Fruit fly (Drosophila melanogaster): ENCODE results near the gene CG13857.
A peak's percentile ranks its signal among the peaks of the same experiment; 100 is the strongest.

The CG13857 gene

dm6 chr3R:22365660-22366195 is 28.2 kb downstream of the CG13857 start, which contains the start of gene CG5382 (continued):
- TF ChIP-seq pan (optimal IDR thresholded peaks at IDR 0.05) (no peak), pan (GFP tag; optimal IDR thresholded peaks at IDR 0.05 in 1 of 2, IDR thresholded peaks at IDR 0.05 in 1 of 2) (no peak), unc-4 (GFP tag; IDR thresholded peaks at IDR 0.05; ENCODE audit: partially characterized antibody) (0 out of 2 replicates have a peak, but pooled peaks have one; percentile 27), Camta (GFP tag; optimal IDR thresholded peaks at IDR 0.05) (no peak), cad (GFP tag; optimal IDR thresholded peaks at IDR 0.05) (no peak), CG31441 (GFP tag; IDR thresholded peaks at IDR 0.05) (no peak), nmo (GFP tag; optimal IDR thresholded peaks at IDR 0.05) (no peak), CG33213 (GFP tag; optimal IDR thresholded peaks at IDR 0.05) (no peak), Sry-δ (GFP tag; optimal IDR thresholded peaks at IDR 0.05) (no peak), stwl (tag; optimal IDR thresholded peaks at IDR 0.05) (peak; percentile 11), CG15696 (tag; optimal IDR thresholded peaks at IDR 0.05) (no peak), bowl (GFP tag; IDR thresholded peaks at IDR 0.05) (no peak), Deaf1 (tag; optimal IDR thresholded peaks at IDR 0.05) (no peak), CG10431 (GFP tag; optimal IDR thresholded peaks at IDR 0.05) (no peak), Antp (GFP tag; optimal IDR thresholded peaks at IDR 0.05) (no peak), aop (GFP tag; IDR thresholded peaks at IDR 0.05) (no peak), sens-2 (GFP tag; IDR thresholded peaks at IDR 0.05) (no peak), exex (tag; optimal IDR thresholded peaks at IDR 0.05) (no peak), CG11093 (GFP tag; IDR thresholded peaks at IDR 0.05) (no peak), vnd (GFP tag; IDR thresholded peaks at IDR 0.05; ENCODE audit: partially characterized antibody) (no peak), MBD-R2 (GFP tag; IDR thresholded peaks at IDR 0.05) (peak; percentile 67), lbe (GFP tag; optimal IDR thresholded peaks at IDR 0.05) (peak; percentile 18), CG7928 (GFP tag; optimal IDR thresholded peaks at IDR 0.05) (no peak), sima (GFP tag; optimal IDR thresholded peaks at IDR 0.05) (no peak), CG30403 (GFP tag; optimal IDR thresholded peaks at IDR 0.05) (no peak), BEAF-32 (GFP tag; optimal IDR thresholded peaks at IDR 0.05) (peak; percentile 42), croc (GFP tag; conservative IDR thresholded peaks at IDR 0.05) (no peak), fd102C (GFP tag; optimal IDR thresholded peaks at IDR 0.05) (no peak), wek (GFP tag; optimal IDR thresholded peaks at IDR 0.05) (no peak), CG7987 (GFP tag; optimal IDR thresholded peaks at IDR 0.05) (no peak), br (optimal IDR thresholded peaks at IDR 0.05) (no peak), CG15269 (tag; optimal IDR thresholded peaks at IDR 0.05) (no peak), CG13123 (GFP tag; optimal IDR thresholded peaks at IDR 0.05) (no peak), CG6813 (GFP tag; optimal IDR thresholded peaks at IDR 0.05) (no peak), nerfin-1 (tag; optimal IDR thresholded peaks at IDR 0.05) (peak; percentile 36), dmrt11E (tag; optimal IDR thresholded peaks at IDR 0.05) (no peak), Dp (GFP tag; optimal IDR thresholded peaks at IDR 0.05) (peak; percentile 50), kni (GFP tag; optimal IDR thresholded peaks at IDR 0.05) (no peak), CG9437 (GFP tag; optimal IDR thresholded peaks at IDR 0.05) (no peak), Hand (GFP tag; optimal IDR thresholded peaks at IDR 0.05) (no peak), CG17359 (tag; optimal IDR thresholded peaks at IDR 0.05) (no peak), CG4617 (GFP tag; optimal IDR thresholded peaks at IDR 0.05; ENCODE audit: borderline replicate concordance) (peak; percentile 74), ERR (GFP tag; optimal IDR thresholded peaks at IDR 0.05) (no peak), YL-1 (GFP tag; optimal IDR thresholded peaks at IDR 0.05) (peak; percentile 53), CG12744 (GFP tag; optimal IDR thresholded peaks at IDR 0.05) (no peak), fru (optimal IDR thresholded peaks at IDR 0.05) (no peak), vfl (GFP tag; optimal IDR thresholded peaks at IDR 0.05) (no peak), dmrt99B (tag; optimal IDR thresholded peaks at IDR 0.05) (no peak), crp (GFP tag; optimal IDR thresholded peaks at IDR 0.05) (peak in 1 of 2 experiments; percentile 83), Vsx1 (GFP tag; optimal IDR thresholded peaks at IDR 0.05) (no peak), usp (GFP tag; optimal IDR thresholded peaks at IDR 0.05) (no peak)
